Fruit fly (Drosophila melanogaster) Kc167 (cell line): ENCODE results near the gene abd-A.

Experiments
- insv ChIP-seq: fragments of >200 bp; optimal IDR thresholded peaks from 3 replicates; lab custom pipeline; 2018; ENCODE audit warnings: missing external identifiers
- ttk ChIP-seq: sonication (Bioruptor generic); optimal IDR thresholded peaks from 2 replicates; lab custom pipeline; 2017; ENCODE audit warnings: missing external identifiers

DNA sequence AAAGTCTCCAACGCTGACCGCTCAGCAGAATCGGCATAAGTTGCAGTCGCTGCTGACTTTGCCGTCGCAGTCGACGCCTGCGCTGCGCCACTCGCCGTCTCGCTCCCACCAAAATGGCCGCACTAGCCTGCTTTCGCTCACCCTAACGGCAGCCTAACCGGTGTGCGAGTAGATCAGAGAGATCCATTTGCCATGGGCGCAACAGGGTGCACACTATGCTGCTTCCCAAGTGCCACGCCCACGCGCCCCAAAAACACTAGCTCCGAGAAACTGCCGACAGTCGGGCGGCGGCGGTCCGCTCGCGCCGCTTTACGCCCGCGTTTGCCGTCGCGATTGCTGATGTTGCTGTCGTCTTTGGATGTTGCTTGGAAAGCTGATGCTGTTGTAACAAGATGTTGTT lies 17.4 kb upstream of the abd-A start:
- no peak for TF ChIP-seq ttk (lab: Kevin White, UChicago)
- no peak for TF ChIP-seq insv (lab: Kevin White, UChicago)
